Worm (Caenorhabditis elegans) whole organism, L4 larva: ENCODE data around the gene srr-8.

Experiments used
- D1046.2 ChIP-seq: fragments of 200-800 bp; sonication (Bioruptor generic); IDR thresholded peaks from 2 replicates; pipeline ENCODE4 v1.3.6; 2022; ENCODE audit warnings: missing genetic modification characterization, missing compliant biosample characterization
- F26F4.8 ChIP-seq: fragments of 200-800 bp; sonication (Bioruptor generic); conservative IDR thresholded peaks from 2 replicates; pipeline ENCODE4 v1.3.6; 2022; ENCODE audit warnings: missing genetic modification characterization, missing compliant biosample characterization
- F44E2.7 ChIP-seq: fragments of 200-800 bp; sonication (Bioruptor generic); IDR thresholded peaks from 2 replicates; pipeline ENCODE4 v2.1.2; 2022; ENCODE audit warnings: missing genetic modification characterization, missing compliant biosample characterization
- R02D3.7 ChIP-seq: fragments of 150-350 bp; sonication (generic microtip); optimal IDR thresholded peaks from 3 replicates; lab custom pipeline; 2014; ENCODE audit warnings: missing biosample characterization, missing genetic modification characterization
- ZK337.2 ChIP-seq: fragments of 200-800 bp; sonication (Bioruptor generic); IDR thresholded peaks from 2 replicates; pipeline ENCODE4 v1.3.6; 2022; ENCODE audit warnings: missing genetic modification reagents, missing genetic modification characterization, missing compliant biosample characterization
- ZK546.5 ChIP-seq, 2 experiments: sonication (generic microtip); optimal IDR thresholded peaks; 2 replicates each; lab custom pipeline; 2017; ENCODE audit warnings: missing biosample characterization in 2 of 2, missing genetic modification characterization in 2 of 2
- aha-1 ChIP-seq: fragments of 150-350 bp; peaks from one replicate; lab custom pipeline; 2014; ENCODE audit warnings: missing biosample characterization, missing genetic modification characterization
- ama-1 ChIP-seq: fragments of 150-350 bp; optimal IDR thresholded peaks from 2 replicates; lab custom pipeline; 2014; ENCODE audit warnings: inconsistent platforms, mixed read lengths
- arid-1 ChIP-seq: fragments of 200-800 bp; sonication (Bioruptor generic); conservative IDR thresholded peaks from 2 replicates; pipeline ENCODE4 v1.3.6; 2022; ENCODE audit warnings: missing genetic modification reagents, missing genetic modification characterization, missing compliant biosample characterization
- ceh-28 ChIP-seq: fragments of 150-350 bp; optimal IDR thresholded peaks from 2 replicates; lab custom pipeline; 2014; ENCODE audit warnings: missing biosample characterization, missing genetic modification reagents, missing genetic modification characterization
- ceh-32 ChIP-seq: sonication (generic microtip); optimal IDR thresholded peaks from 2 replicates; lab custom pipeline; 2016; ENCODE audit warnings: mild to moderate bottlenecking, missing genetic modification characterization, missing compliant biosample characterization; ENCODE audit not compliant: poor library complexity
- ceh-44 ChIP-seq: fragments of 200-800 bp; sonication (Bioruptor generic); IDR thresholded peaks from 2 replicates; pipeline ENCODE4 v1.3.6; 2022; ENCODE audit warnings: missing genetic modification reagents, missing genetic modification characterization, missing compliant biosample characterization
- ceh-82 ChIP-seq: sonication (generic microtip); optimal IDR thresholded peaks from 2 replicates; lab custom pipeline; 2017; ENCODE audit warnings: missing biosample characterization, missing genetic modification characterization
- daf-12 ChIP-seq: fragments of 150-350 bp; optimal IDR thresholded peaks from 2 replicates; lab custom pipeline; 2014; ENCODE audit warnings: missing biosample characterization, missing genetic modification reagents, missing genetic modification characterization
- daf-19 ChIP-seq: fragments of 200-800 bp; sonication (Bioruptor generic); conservative IDR thresholded peaks from 2 replicates; pipeline ENCODE4 v1.3.6; 2022; ENCODE audit warnings: missing genetic modification characterization, missing compliant biosample characterization
- dmd-6 ChIP-seq: fragments of 200-800 bp; sonication (Bioruptor generic); IDR thresholded peaks from 2 replicates; pipeline ENCODE4 v1.3.6; 2022; ENCODE audit warnings: missing genetic modification reagents, missing genetic modification characterization, missing compliant biosample characterization
- dmd-8 ChIP-seq: fragments of 200-800 bp; sonication (Bioruptor generic); IDR thresholded peaks from 2 replicates; pipeline ENCODE4 v1.3.6; 2022; ENCODE audit warnings: missing genetic modification characterization, missing compliant biosample characterization
- dve-1 ChIP-seq: sonication (generic microtip); optimal IDR thresholded peaks from 2 replicates; lab custom pipeline; 2017; ENCODE audit warnings: antibody characterized with exemption, mild to moderate bottlenecking, missing genetic modification characterization, missing compliant biosample characterization; ENCODE audit not compliant: insufficient read depth
- egl-43 ChIP-seq: fragments of 200-800 bp; sonication (Bioruptor generic); IDR thresholded peaks from 2 replicates; pipeline ENCODE4 v1.3.6; 2022; ENCODE audit warnings: missing genetic modification reagents, missing genetic modification characterization, missing compliant biosample characterization
- fkh-10 ChIP-seq: fragments of 150-350 bp; optimal IDR thresholded peaks from 2 replicates; lab custom pipeline; 2014; ENCODE audit warnings: missing biosample characterization, missing genetic modification reagents, missing genetic modification characterization
- gei-8 ChIP-seq: fragments of 200-800 bp; sonication (Bioruptor generic); optimal IDR thresholded peaks from 2 replicates; lab custom pipeline; 2018; ENCODE audit warnings: mild to moderate bottlenecking, missing genetic modification characterization, missing compliant biosample characterization
- hif-1 ChIP-seq, 2 experiments: sonication (generic microtip); optimal IDR thresholded peaks; 2 replicates each; lab custom pipeline; 2016 to 2017; ENCODE audit warnings: missing compliant biosample characterization in 2 of 2, missing genetic modification characterization in 2 of 2, missing genetic modification reagents in 2 of 2, missing genotype in 2 of 2, mild to moderate bottlenecking in 1 of 2
- hlh-30 ChIP-seq: sonication (generic microtip); optimal IDR thresholded peaks from 2 replicates; lab custom pipeline; 2017; ENCODE audit warnings: antibody characterized with exemption, mild to moderate bottlenecking, missing genetic modification characterization, missing compliant biosample characterization; ENCODE audit not compliant: insufficient read depth
- lin-1 ChIP-seq: fragments of 200-800 bp; sonication (Bioruptor generic); IDR thresholded peaks from 2 replicates; pipeline ENCODE4 v1.3.6; 2022; ENCODE audit warnings: missing genetic modification reagents, missing genetic modification characterization, missing compliant biosample characterization
- lin-15B ChIP-seq: fragments of 150-350 bp; sonication (generic microtip); optimal IDR thresholded peaks from 3 replicates; lab custom pipeline; 2014; ENCODE audit warnings: missing biosample characterization, missing genetic modification characterization
- lin-39 ChIP-seq: fragments of 150-350 bp; optimal IDR thresholded peaks from 2 replicates; lab custom pipeline; 2014; ENCODE audit warnings: missing biosample characterization, missing genetic modification reagents, missing genetic modification characterization
- lsy-2 ChIP-seq, 2 experiments: fragments of 150-350 bp in 1 of 2; sonication (generic microtip) in 1 of 2; optimal IDR thresholded peaks; 2 replicates each; lab custom pipeline; 2014 to 2017; ENCODE audit warnings: missing biosample characterization in 2 of 2, missing genetic modification characterization in 2 of 2
- mdl-1 ChIP-seq, 2 experiments: fragments of 150-350 bp in 1 of 2; sonication (generic microtip) in 1 of 2; optimal IDR thresholded peaks; 2 replicates each; lab custom pipeline; 2014 to 2017; ENCODE audit warnings: missing biosample characterization in 2 of 2, missing genetic modification characterization in 2 of 2
- mdt-29 ChIP-seq: fragments of 200-800 bp; sonication (Bioruptor generic); IDR thresholded peaks from 2 replicates; pipeline ENCODE4 v1.3.6; 2022; ENCODE audit warnings: missing genetic modification reagents, missing genetic modification characterization, missing compliant biosample characterization
- mep-1 ChIP-seq: fragments of 150-350 bp; sonication (generic microtip); optimal IDR thresholded peaks from 3 replicates; lab custom pipeline; 2014; ENCODE audit warnings: missing biosample characterization, missing genetic modification characterization
- mxl-2 ChIP-seq: fragments of 200-800 bp; sonication (Bioruptor generic); conservative IDR thresholded peaks from 2 replicates; pipeline ENCODE4 v1.3.6; 2022; ENCODE audit warnings: missing genetic modification reagents, missing genetic modification characterization, missing compliant biosample characterization
- mxl-3 ChIP-seq: fragments of 200-800 bp; sonication (Bioruptor generic); optimal IDR thresholded peaks from 2 replicates; lab custom pipeline; 2018; ENCODE audit warnings: mild to moderate bottlenecking, missing genetic modification characterization, missing compliant biosample characterization
- nhr-102 ChIP-seq: sonication (generic microtip); optimal IDR thresholded peaks from 2 replicates; lab custom pipeline; 2016; ENCODE audit warnings: mild to moderate bottlenecking, missing genetic modification characterization, moderate library complexity, missing compliant biosample characterization
- nhr-11 ChIP-seq: fragments of 150-350 bp; optimal IDR thresholded peaks from 2 replicates; lab custom pipeline; 2014; ENCODE audit warnings: missing biosample characterization, missing genetic modification characterization
- nhr-25 ChIP-seq: sonication (generic microtip); optimal IDR thresholded peaks from 2 replicates; lab custom pipeline; 2017; ENCODE audit warnings: missing genetic modification characterization, mild to moderate bottlenecking, missing compliant biosample characterization, antibody characterized with exemption, moderate library complexity, borderline replicate concordance; ENCODE audit not compliant: insufficient read depth
- nhr-28 ChIP-seq: fragments of 150-350 bp; optimal IDR thresholded peaks from 2 replicates; lab custom pipeline; 2014; ENCODE audit warnings: missing biosample characterization, missing genetic modification characterization
- nhr-48 ChIP-seq: sonication (generic microtip); optimal IDR thresholded peaks from 2 replicates; lab custom pipeline; 2016; ENCODE audit warnings: mild to moderate bottlenecking, missing genetic modification characterization, missing compliant biosample characterization
- nhr-76 ChIP-seq: fragments of 150-350 bp; optimal IDR thresholded peaks from 2 replicates; lab custom pipeline; 2014; ENCODE audit warnings: missing biosample characterization, missing genetic modification characterization
- pqm-1 ChIP-seq: sonication (generic microtip); optimal IDR thresholded peaks from 2 replicates; lab custom pipeline; 2017; ENCODE audit warnings: missing biosample characterization, missing genetic modification characterization
- rbr-2 ChIP-seq: sonication (generic microtip); optimal IDR thresholded peaks from 2 replicates; lab custom pipeline; 2016; ENCODE audit warnings: missing genotype, missing genetic modification characterization, missing compliant biosample characterization
- skn-1 ChIP-seq: fragments of 150-350 bp; optimal IDR thresholded peaks from 2 replicates; lab custom pipeline; 2014; ENCODE audit warnings: missing biosample characterization, missing genetic modification characterization
- spr-1 ChIP-seq: sonication (generic microtip); optimal IDR thresholded peaks from 2 replicates; lab custom pipeline; 2016; ENCODE audit warnings: mild to moderate bottlenecking, missing genetic modification characterization, missing compliant biosample characterization
- unc-130 ChIP-seq: sonication (generic microtip); optimal IDR thresholded peaks from 2 replicates; lab custom pipeline; 2016; ENCODE audit warnings: missing genetic modification reagents, missing genetic modification characterization, missing compliant biosample characterization
- unc-62 ChIP-seq, 3 experiments: fragments of 150-350 bp in 1 of 3; sonication (generic microtip); optimal IDR thresholded peaks in 2 of 3; peaks in 1 of 3; 1 replicate in 1 of 3; 2 replicates in 2 of 3; lab custom pipeline; 2014 to 2017; ENCODE audit warnings: missing biosample characterization in 3 of 3, missing genetic modification characterization in 3 of 3, missing genetic modification reagents in 3 of 3, missing genotype in 1 of 3
- vab-7 ChIP-seq: fragments of 200-800 bp; sonication (Bioruptor generic); IDR thresholded peaks from 2 replicates; pipeline ENCODE4 v1.3.6; 2022; ENCODE audit warnings: missing genetic modification reagents, missing genetic modification characterization, missing compliant biosample characterization
- zfp-2 ChIP-seq: sonication (generic microtip); optimal IDR thresholded peaks from 2 replicates; lab custom pipeline; 2016; ENCODE audit warnings: mild to moderate bottlenecking, missing genetic modification characterization, missing compliant biosample characterization
- zip-11 ChIP-seq: fragments of 200-800 bp; sonication (Bioruptor generic); IDR thresholded peaks from 2 replicates; pipeline ENCODE4 v1.3.6; 2022; ENCODE audit warnings: missing genetic modification characterization, missing compliant biosample characterization
- ztf-7 ChIP-seq: fragments of 150-350 bp; optimal IDR thresholded peaks from 2 replicates; lab custom pipeline; 2014; ENCODE audit warnings: missing biosample characterization, missing genetic modification characterization

srr-8 gene

ce11 chrV:5012193-5012853 lies 10.8 kb downstream of the srr-8 start, which contains the start of gene srr-6 (continued):
- TF ChIP-seq mdl-1 (tag; optimal IDR thresholded peaks at IDR 0.05; lab: Kevin White, UChicago) (peak in 1 of 2 experiments; percentile 42), arid-1 (GFP tag; lab: Robert Waterston, UW) (no peak), daf-19 (no peak), mxl-2 (no peak), mdt-29 (no peak), F26F4.8 (GFP tag; lab: Robert Waterston, UW) (no peak), ama-1 (lab: Kevin White, UChicago) (no peak), mxl-3 (no peak), nhr-48 (tag; lab: Kevin White, UChicago) (no peak), hlh-30 (tag; lab: Kevin White, UChicago) (no peak), F44E2.7 (GFP tag; lab: Robert Waterston, UW) (no peak), unc-62 (GFP tag; optimal IDR thresholded peaks at IDR 0.05 in 1 of 2; lab: Kevin White, UChicago) (peak in 1 of 2 experiments; percentile 88), unc-62 (tag; optimal IDR thresholded peaks at IDR 0.05; lab: Kevin White, UChicago) (no peak), daf-12 (tag; lab: Kevin White, UChicago) (no peak), rbr-2 (tag; lab: Kevin White, UChicago) (no peak), dmd-6 (GFP tag; lab: Robert Waterston, UW) (peak; percentile 66), nhr-25 (no peak), lin-39 (no peak), fkh-10 (GFP tag; lab: Kevin White, UChicago) (no peak), gei-8 (GFP tag; lab: Kevin White, UChicago) (no peak), ceh-32 (no peak), dmd-8 (no peak), lin-1 (no peak), zfp-2 (tag; lab: Kevin White, UChicago) (no peak), ztf-7 (tag; lab: Kevin White, UChicago) (no peak), vab-7 (GFP tag; lab: Robert Waterston, UW) (no peak), nhr-28 (tag; lab: Kevin White, UChicago) (peak; percentile 53), mep-1 (no peak)

ce11 chrV:5016728-5017127 lies 15.2 kb downstream of the srr-8 start:
- TF ChIP-seq aha-1 (tag; lab: Kevin White, UChicago), result peak; percentile 58
- TF ChIP-seq unc-62 (GFP tag; optimal IDR thresholded peaks at IDR 0.05 in 1 of 2; lab: Kevin White, UChicago), result peak in 1 of 2 experiments; percentile 33
- no peak for TF ChIP-seq unc-62 (tag; optimal IDR thresholded peaks at IDR 0.05; lab: Kevin White, UChicago)
- TF ChIP-seq ceh-28 (tag; lab: Kevin White, UChicago), result no peak
- peak; percentile 43 for TF ChIP-seq nhr-11 (tag; lab: Kevin White, UChicago)

ce11 chrV:5018067-5018466 lies 16.6 kb downstream of the srr-8 start:
- no peak for TF ChIP-seq unc-130 (GFP tag; lab: Kevin White, UChicago)
- TF ChIP-seq lin-15B (tag; lab: Kevin White, UChicago), result no peak
- no peak for TF ChIP-seq ceh-82 (tag; lab: Kevin White, UChicago)
- no peak for TF ChIP-seq ZK337.2 (GFP tag; lab: Robert Waterston, UW)
- TF ChIP-seq D1046.2 (GFP tag; lab: Robert Waterston, UW), result no peak
- TF ChIP-seq pqm-1 (tag; lab: Kevin White, UChicago), result peak; percentile 33
- TF ChIP-seq R02D3.7 (tag; lab: Kevin White, UChicago), result no peak
- no peak for TF ChIP-seq zip-11 (GFP tag; lab: Robert Waterston, UW)
- TF ChIP-seq ceh-44 (GFP tag; lab: Robert Waterston, UW), result no peak
- TF ChIP-seq unc-62 (GFP tag; optimal IDR thresholded peaks at IDR 0.05 in 1 of 2; lab: Kevin White, UChicago), result peak in 1 of 2 experiments; percentile 77
- no peak for TF ChIP-seq unc-62 (tag; optimal IDR thresholded peaks at IDR 0.05; lab: Kevin White, UChicago)
- TF ChIP-seq nhr-102, result peak; percentile 73
- no peak for TF ChIP-seq lsy-2 (tag; optimal IDR thresholded peaks at IDR 0.05; lab: Kevin White, UChicago)
- peak; percentile 76 for TF ChIP-seq dve-1
- TF ChIP-seq ceh-32, result no peak
- no peak for TF ChIP-seq mxl-2
- TF ChIP-seq skn-1 (tag; lab: Kevin White, UChicago), result no peak
- no peak for TF ChIP-seq egl-43 (GFP tag; lab: Robert Waterston, UW)
- TF ChIP-seq spr-1 (tag; lab: Kevin White, UChicago), result no peak
- no peak for TF ChIP-seq hif-1 (tag; optimal IDR thresholded peaks at IDR 0.05; lab: Kevin White, UChicago)
- no peak for TF ChIP-seq ZK546.5 (tag; optimal IDR thresholded peaks at IDR 0.05; lab: Kevin White, UChicago)
- no peak for TF ChIP-seq hlh-30 (tag; lab: Kevin White, UChicago)
- TF ChIP-seq nhr-76 (tag; lab: Kevin White, UChicago), result no peak
